Worm (Caenorhabditis elegans): Measurements from ENCODE around the gene trpp-3.

The trpp-3 gene

ce11 chrIII:9525252-9525651 is at the start of gene trpp-3:
TSS of gene trpp-3 (plus strand) at chrIII:9525552.
- TF ChIP-seq T22C8.4 (GFP tag; IDR thresholded peaks at IDR 0.05) (no peak), tab-1 (GFP tag; IDR thresholded peaks at IDR 0.05) (no peak), flt-1 (GFP tag; IDR thresholded peaks at IDR 0.05) (no peak), klf-2 (GFP tag; conservative IDR thresholded peaks at IDR 0.05) (no peak), cog-1 (tag; optimal IDR thresholded peaks at IDR 0.05) (no peak), ztf-29 (GFP tag; IDR thresholded peaks at IDR 0.05) (no peak), ref-1 (GFP tag; conservative IDR thresholded peaks at IDR 0.05) (no peak), med-1 (GFP tag; optimal IDR thresholded peaks at IDR 0.05; ENCODE audit: insufficient read depth) (no peak), ztf-23 (GFP tag; IDR thresholded peaks at IDR 0.05) (no peak)

ce11 chrIII:9476564-9476963 is 48.8 kb upstream of the trpp-3 start:
- TF ChIP-seq med-1 (GFP tag; optimal IDR thresholded peaks at IDR 0.05; ENCODE audit: insufficient read depth) = no peak
- no peak for TF ChIP-seq ztf-23 (GFP tag; IDR thresholded peaks at IDR 0.05)
- TF ChIP-seq klf-2 (GFP tag; conservative IDR thresholded peaks at IDR 0.05) = no peak
- no peak for TF ChIP-seq T22C8.4 (GFP tag; IDR thresholded peaks at IDR 0.05)
- TF ChIP-seq flt-1 (GFP tag; IDR thresholded peaks at IDR 0.05) = no peak
- no peak for TF ChIP-seq ztf-29 (GFP tag; IDR thresholded peaks at IDR 0.05)
- TF ChIP-seq ref-1 (GFP tag; conservative IDR thresholded peaks at IDR 0.05) = no peak
- TF ChIP-seq tab-1 (GFP tag; IDR thresholded peaks at IDR 0.05) = no peak
- TF ChIP-seq cog-1 (tag; optimal IDR thresholded peaks at IDR 0.05) = no peak

ce11 chrIII:9482423-9482993 is 42.8 kb upstream of the trpp-3 start:
- TF ChIP-seq med-1 (GFP tag; optimal IDR thresholded peaks at IDR 0.05; ENCODE audit: insufficient read depth) (no peak), T22C8.4 (GFP tag; IDR thresholded peaks at IDR 0.05) (no peak)

ce11 chrIII:9483716-9484115 is 41.6 kb upstream of the trpp-3 start:
- TF ChIP-seq ref-1 (GFP tag; conservative IDR thresholded peaks at IDR 0.05) = no peak
- no peak for TF ChIP-seq T22C8.4 (GFP tag; IDR thresholded peaks at IDR 0.05)
- no peak for TF ChIP-seq med-1 (GFP tag; optimal IDR thresholded peaks at IDR 0.05; ENCODE audit: insufficient read depth)
- no peak for TF ChIP-seq ztf-23 (GFP tag; IDR thresholded peaks at IDR 0.05)
- no peak for TF ChIP-seq flt-1 (GFP tag; IDR thresholded peaks at IDR 0.05)
- TF ChIP-seq klf-2 (GFP tag; conservative IDR thresholded peaks at IDR 0.05) = no peak

- TF ChIP-seq ztf-23 (GFP tag; IDR thresholded peaks at IDR 0.05) (no peak), T22C8.4 (GFP tag; IDR thresholded peaks at IDR 0.05) (no peak), ref-1 (GFP tag; conservative IDR thresholded peaks at IDR 0.05) (no peak), tab-1 (GFP tag; IDR thresholded peaks at IDR 0.05) (no peak), flt-1 (GFP tag; IDR thresholded peaks at IDR 0.05) (no peak), med-1 (GFP tag; optimal IDR thresholded peaks at IDR 0.05; ENCODE audit: insufficient read depth) (no peak), ztf-29 (GFP tag; IDR thresholded peaks at IDR 0.05) (no peak), klf-2 (GFP tag; conservative IDR thresholded peaks at IDR 0.05) (no peak), cog-1 (tag; optimal IDR thresholded peaks at IDR 0.05) (no peak)
Measured at ce11 chrIII:9485373-9485772, 40.0 kb upstream of the trpp-3 start, which contains the start of gene bre-3. TSS of gene bre-3 (minus strand) at chrIII:9485473.

ce11 chrIII:9487454-9487853 is 37.9 kb upstream of the trpp-3 start:
- no peak for TF ChIP-seq ref-1 (GFP tag; conservative IDR thresholded peaks at IDR 0.05)
- no peak for TF ChIP-seq ztf-23 (GFP tag; IDR thresholded peaks at IDR 0.05)
- no peak for TF ChIP-seq ztf-29 (GFP tag; IDR thresholded peaks at IDR 0.05)
- no peak for TF ChIP-seq tab-1 (GFP tag; IDR thresholded peaks at IDR 0.05)
- TF ChIP-seq cog-1 (tag; optimal IDR thresholded peaks at IDR 0.05) = no peak
- no peak for TF ChIP-seq flt-1 (GFP tag; IDR thresholded peaks at IDR 0.05)
- TF ChIP-seq klf-2 (GFP tag; conservative IDR thresholded peaks at IDR 0.05) = no peak
- TF ChIP-seq med-1 (GFP tag; optimal IDR thresholded peaks at IDR 0.05; ENCODE audit: insufficient read depth) = no peak
- no peak for TF ChIP-seq T22C8.4 (GFP tag; IDR thresholded peaks at IDR 0.05)

- TF ChIP-seq ztf-29 (GFP tag; IDR thresholded peaks at IDR 0.05) = no peak
- TF ChIP-seq flt-1 (GFP tag; IDR thresholded peaks at IDR 0.05) = no peak
Measured at ce11 chrIII:9488027-9488426, 37.3 kb upstream of the trpp-3 start.

- TF ChIP-seq ref-1 (GFP tag; conservative IDR thresholded peaks at IDR 0.05) (no peak), T22C8.4 (GFP tag; IDR thresholded peaks at IDR 0.05) (no peak), klf-2 (GFP tag; conservative IDR thresholded peaks at IDR 0.05) (no peak), tab-1 (GFP tag; IDR thresholded peaks at IDR 0.05) (no peak), flt-1 (GFP tag; IDR thresholded peaks at IDR 0.05) (no peak), med-1 (GFP tag; optimal IDR thresholded peaks at IDR 0.05; ENCODE audit: insufficient read depth) (no peak), ztf-23 (GFP tag; IDR thresholded peaks at IDR 0.05) (no peak), cog-1 (tag; optimal IDR thresholded peaks at IDR 0.05) (no peak), ztf-29 (GFP tag; IDR thresholded peaks at IDR 0.05) (no peak)
Measured at ce11 chrIII:9488431-9488830, 36.9 kb upstream of the trpp-3 start, which contains the start of gene nlp-36. TSS of gene nlp-36 (plus strand) at chrIII:9488731.

- no peak for TF ChIP-seq flt-1 (GFP tag; IDR thresholded peaks at IDR 0.05)
- no peak for TF ChIP-seq med-1 (GFP tag; optimal IDR thresholded peaks at IDR 0.05; ENCODE audit: insufficient read depth)
- no peak for TF ChIP-seq tab-1 (GFP tag; IDR thresholded peaks at IDR 0.05)
- no peak for TF ChIP-seq ref-1 (GFP tag; conservative IDR thresholded peaks at IDR 0.05)
- no peak for TF ChIP-seq ztf-23 (GFP tag; IDR thresholded peaks at IDR 0.05)
- no peak for TF ChIP-seq klf-2 (GFP tag; conservative IDR thresholded peaks at IDR 0.05)
- no peak for TF ChIP-seq cog-1 (tag; optimal IDR thresholded peaks at IDR 0.05)
- TF ChIP-seq ztf-29 (GFP tag; IDR thresholded peaks at IDR 0.05) = no peak
- TF ChIP-seq T22C8.4 (GFP tag; IDR thresholded peaks at IDR 0.05) = no peak
Measured at ce11 chrIII:9489798-9490197, 35.6 kb upstream of the trpp-3 start.

ce11 chrIII:9490783-9491547 is 34.4 kb upstream of the trpp-3 start, which contains the start of the genes dars-1 and ctr-9:
TSS of gene dars-1 (minus strand) at chrIII:9491215.
TSS of gene ctr-9 (plus strand) at chrIII:9491396.
- TF ChIP-seq tab-1 (GFP tag; IDR thresholded peaks at IDR 0.05) = no peak

Measured in whole organism, midembryonic.